Fruit fly (Drosophila melanogaster): Measurements from ENCODE around the gene CG3618.

The CG3618 gene

DNA sequence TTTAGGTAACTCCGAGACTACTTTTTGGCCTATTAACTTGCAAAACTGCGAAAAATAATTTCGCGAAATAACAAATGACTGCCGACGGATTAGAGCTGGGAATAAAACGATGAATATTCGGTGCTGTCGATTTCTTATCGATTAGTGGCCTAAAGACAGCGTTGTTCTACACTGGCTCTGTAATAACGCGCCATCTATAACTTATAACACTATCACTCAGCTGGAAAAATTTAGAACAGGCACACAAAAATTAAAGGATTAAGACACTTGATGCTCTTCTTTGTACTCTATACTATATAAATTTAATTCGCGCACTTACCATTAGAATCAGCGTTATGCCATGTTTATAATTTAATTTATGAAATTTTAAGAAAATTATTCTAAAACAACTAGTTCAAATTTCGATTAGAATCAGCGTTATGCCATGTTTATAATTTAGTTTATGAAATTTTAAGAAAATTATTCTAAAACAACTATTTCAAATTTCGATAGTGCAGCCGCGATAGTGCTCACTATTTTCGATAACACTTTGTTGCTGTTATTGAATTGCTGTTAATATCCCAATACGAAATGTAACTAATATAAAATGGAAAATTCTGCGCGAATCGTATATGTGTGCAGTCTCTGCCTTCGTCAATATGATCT lies 25.7 kb upstream of the CG3618 start, which contains the start of the genes CSN3 and CG11456 (continued):
- TF ChIP-seq dysf (GFP tag; IDR thresholded peaks at IDR 0.05) = no peak; the same call in 2 of the 3 replicates
- TF ChIP-seq hbn (GFP tag; IDR thresholded peaks at IDR 0.05; ENCODE audit: partially characterized antibody) = peak; percentile 54
- TF ChIP-seq MBD-R2 (GFP tag; IDR thresholded peaks at IDR 0.05) = peak; percentile 85
- TF ChIP-seq Fer3 (tag; optimal IDR thresholded peaks at IDR 0.05) = peak; percentile 1
- TF ChIP-seq slp2 (GFP tag; optimal IDR thresholded peaks at IDR 0.05) = peak; percentile 34
- peak; percentile 63; the same call in 1 of the 3 replicates for TF ChIP-seq Doc3 (GFP tag; IDR thresholded peaks at IDR 0.05; ENCODE audit: partially characterized antibody)
- TF ChIP-seq Scr (GFP tag; IDR thresholded peaks at IDR 0.05; ENCODE audit: partially characterized antibody) = peak; percentile 64
- peak; percentile 28 for TF ChIP-seq gro (GFP tag; optimal IDR thresholded peaks at IDR 0.05)
- TF ChIP-seq dimm (GFP tag; IDR thresholded peaks at IDR 0.05) = no peak
- TF ChIP-seq crc (GFP tag; optimal IDR thresholded peaks at IDR 0.05) = no peak
- TF ChIP-seq NC2β (GFP tag; optimal IDR thresholded peaks at IDR 0.05) = peak; percentile 50
- no peak for TF ChIP-seq ci (GFP tag; IDR thresholded peaks at IDR 0.05)
- peak; percentile 75; the same call in 1 of the 2 replicates for TF ChIP-seq sob (GFP tag; IDR thresholded peaks at IDR 0.05)
- TF ChIP-seq HLH54F (GFP tag; optimal IDR thresholded peaks at IDR 0.05) = peak; percentile 52
- 0 out of 2 replicates have a peak, but pooled peaks have one; percentile 14 for TF ChIP-seq CG17328 (GFP tag; IDR thresholded peaks at IDR 0.05)
- no peak for TF ChIP-seq Dfd (GFP tag; optimal IDR thresholded peaks at IDR 0.05)
- peak; percentile 5 for TF ChIP-seq pnt (GFP tag; optimal IDR thresholded peaks at IDR 0.05)
- TF ChIP-seq HmgZ (tag; optimal IDR thresholded peaks at IDR 0.05) = peak; percentile 65
- TF ChIP-seq CG13894 (tag; optimal IDR thresholded peaks at IDR 0.05) = peak; percentile 70
- TF ChIP-seq H15 (GFP tag; IDR thresholded peaks at IDR 0.05) = peak; percentile 38; the same call in 1 of the 3 replicates
- peak; percentile 72 for TF ChIP-seq Bgb (GFP tag; IDR thresholded peaks at IDR 0.05; ENCODE audit: partially characterized antibody)
- peak; percentile 68 for TF ChIP-seq knrl (GFP tag; IDR thresholded peaks at IDR 0.05; ENCODE audit: partially characterized antibody)
- TF ChIP-seq CG13287 (GFP tag; IDR thresholded peaks at IDR 0.05; ENCODE audit: partially characterized antibody) = peak; percentile 77
- peak; percentile 19 for TF ChIP-seq CG9797 (GFP tag; optimal IDR thresholded peaks at IDR 0.05)
- no peak for TF ChIP-seq Fer1 (GFP tag; optimal IDR thresholded peaks at IDR 0.05)
- peak; percentile 48 for TF ChIP-seq CG4424 (GFP tag; optimal IDR thresholded peaks at IDR 0.05)
- peak; percentile 45 for TF ChIP-seq maf-S (GFP tag; optimal IDR thresholded peaks at IDR 0.05)
- peak; percentile 46 for TF ChIP-seq CG10654 (GFP tag; optimal IDR thresholded peaks at IDR 0.05)
- peak; percentile 38 for TF ChIP-seq CG18476 (GFP tag; optimal IDR thresholded peaks at IDR 0.05)
- peak; percentile 30 for TF ChIP-seq CG9817 (tag; optimal IDR thresholded peaks at IDR 0.05)
- peak; percentile 51 for TF ChIP-seq CG1647 (GFP tag; optimal IDR thresholded peaks at IDR 0.05)
- no peak for TF ChIP-seq br (optimal IDR thresholded peaks at IDR 0.05)
- peak; percentile 65 for TF ChIP-seq CG1603 (tag; optimal IDR thresholded peaks at IDR 0.05)
- TF ChIP-seq Dll (GFP tag; IDR thresholded peaks at IDR 0.05; ENCODE audit: partially characterized antibody) = peak; percentile 68; the same call in 3 of the 4 replicates
- peak; percentile 74 for TF ChIP-seq CG2120 (GFP tag; optimal IDR thresholded peaks at IDR 0.05)
- TF ChIP-seq CG11456 (GFP tag; IDR thresholded peaks at IDR 0.05) = peak; percentile 86
- TF ChIP-seq cad (GFP tag; optimal IDR thresholded peaks at IDR 0.05) = no peak
- TF ChIP-seq CG6791 (GFP tag; IDR thresholded peaks at IDR 0.05; ENCODE audit: partially characterized antibody) = peak; percentile 90
- no peak for TF ChIP-seq CG42726 (GFP tag; IDR thresholded peaks at IDR 0.05; ENCODE audit: partially characterized antibody)
- TF ChIP-seq seq (GFP tag; IDR thresholded peaks at IDR 0.05) = no peak
- no peak for TF ChIP-seq ATbp (GFP tag; optimal IDR thresholded peaks at IDR 0.05)
- TF ChIP-seq CG14710 (tag; optimal IDR thresholded peaks at IDR 0.05) = peak; percentile 60
- TF ChIP-seq sens (GFP tag) = peak; percentile 47
- no peak for TF ChIP-seq CG6175 (GFP tag; IDR thresholded peaks at IDR 0.05)
- peak; percentile 39; the same call in 1 of the 2 replicates for TF ChIP-seq Ada2b (GFP tag; IDR thresholded peaks at IDR 0.05)
- TF ChIP-seq NfI (GFP tag; optimal IDR thresholded peaks at IDR 0.05) = peak; percentile 57
- TF ChIP-seq inv (GFP tag; IDR thresholded peaks at IDR 0.05; ENCODE audit: partially characterized antibody) = peak; percentile 56
- peak; percentile 42 for TF ChIP-seq grau (tag; optimal IDR thresholded peaks at IDR 0.05)
- TF ChIP-seq CG14965 (GFP tag; optimal IDR thresholded peaks at IDR 0.05; ENCODE audit: borderline replicate concordance) = no peak
- no peak for TF ChIP-seq CG8478 (optimal IDR thresholded peaks at IDR 0.05)

Data from whole organism, embryonic.